Fruit fly (Drosophila melanogaster) whole organism: ENCODE results near the gene qm.

Experiments
- Dll ChIP-seq: fragments of >200 bp; optimal IDR thresholded peaks from 2 replicates; lab custom pipeline; 2017
- EcR ChIP-seq, 2 experiments: fragments of >200 bp; optimal IDR thresholded peaks; 2 replicates each; lab custom pipeline; 2017; ENCODE audit warnings: missing biosample characterization in 2 of 2, missing genetic modification characterization in 2 of 2, missing genetic modification reagents in 2 of 2

dm6 chr3L:7314133-7314532 lies 34.0 kb upstream of the qm start:
- TF ChIP-seq EcR (GFP tag; optimal IDR thresholded peaks at IDR 0.05; lab: Kevin White, UChicago) (no peak), Dll (lab: Kevin White, UChicago) (no peak)
